Worm (Caenorhabditis elegans) whole organism, L4/young adult: ENCODE data around the gene flp-12.

Experiments
- W03F9.2 ChIP-seq: fragments of 150-350 bp; optimal IDR thresholded peaks from 2 replicates; lab custom pipeline; 2014; ENCODE audit warnings: missing biosample characterization, missing genetic modification characterization
- dao-5 ChIP-seq: sonication (generic microtip); optimal IDR thresholded peaks from 2 replicates; lab custom pipeline; 2016; ENCODE audit warnings: missing genotype, missing genetic modification characterization, moderate library complexity, missing compliant biosample characterization
- him-1 ChIP-seq: sonication (generic microtip); optimal IDR thresholded peaks from 2 replicates; lab custom pipeline; 2016; ENCODE audit warnings: missing genotype, missing genetic modification reagents, missing genetic modification characterization, missing compliant biosample characterization

ce11 chrX:4636821-4637220 is 44.7 kb upstream of the flp-12 start, which contains the start of gene hosl-1:
- no peak for TF ChIP-seq him-1 (tag; lab: Kevin White, UChicago)
- no peak for TF ChIP-seq dao-5
- no peak for TF ChIP-seq W03F9.2
